Worm (Caenorhabditis elegans) whole organism, early embryonic: ENCODE results near the gene chil-19.

ENCODE experiments used
- B0310.2 ChIP-seq: sonication (generic microtip); optimal IDR thresholded peaks from 2 replicates; lab custom pipeline; 2016; ENCODE audit warnings: mild to moderate bottlenecking, missing genetic modification characterization, missing compliant biosample characterization
- F13C5.2 ChIP-seq: sonication (generic microtip); optimal IDR thresholded peaks from 2 replicates; lab custom pipeline; 2017; ENCODE audit warnings: mild to moderate bottlenecking, missing genetic modification characterization, inconsistent platforms, missing compliant biosample characterization
- aly-1 ChIP-seq: sonication (generic microtip); optimal IDR thresholded peaks from 2 replicates; lab custom pipeline; 2016; ENCODE audit warnings: missing genetic modification characterization, missing compliant biosample characterization
- ama-1 ChIP-seq: fragments of 150-350 bp; optimal IDR thresholded peaks from 2 replicates; lab custom pipeline; 2014
- ceh-13 ChIP-seq: fragments of 200-800 bp; sonication (Bioruptor generic); optimal IDR thresholded peaks from 2 replicates; lab custom pipeline; 2018; ENCODE audit warnings: mild to moderate bottlenecking, missing genetic modification characterization, missing compliant biosample characterization
- ceh-36 ChIP-seq: sonication (generic microtip); optimal IDR thresholded peaks from 2 replicates; lab custom pipeline; 2016; ENCODE audit warnings: missing genetic modification characterization, inconsistent platforms, missing compliant biosample characterization
- ets-7 ChIP-seq: sonication (generic microtip); optimal IDR thresholded peaks from 2 replicates; lab custom pipeline; 2016; ENCODE audit warnings: missing genotype, missing genetic modification characterization, missing compliant biosample characterization
- flt-1 ChIP-seq: fragments of 200-800 bp; sonication (Bioruptor generic); IDR thresholded peaks from 2 replicates; pipeline ENCODE4 v1.3.6; 2022; ENCODE audit warnings: missing genetic modification characterization, missing compliant biosample characterization
- hmbx-1 ChIP-seq: sonication (generic microtip); optimal IDR thresholded peaks from 2 replicates; lab custom pipeline; 2016; ENCODE audit warnings: mild to moderate bottlenecking, missing genetic modification characterization, missing compliant biosample characterization
- hmg-4 ChIP-seq: fragments of 200-800 bp; sonication (Bioruptor generic); optimal IDR thresholded peaks from 2 replicates; lab custom pipeline; 2018; ENCODE audit warnings: mild to moderate bottlenecking, missing genetic modification characterization, missing compliant biosample characterization
- hnd-1 ChIP-seq: sonication (generic microtip); optimal IDR thresholded peaks from 2 replicates; lab custom pipeline; 2016; ENCODE audit warnings: missing genetic modification characterization, missing compliant biosample characterization
- pes-1 ChIP-seq: fragments of 200-800 bp; sonication (Bioruptor generic); IDR thresholded peaks from 2 replicates; pipeline ENCODE4 v1.3.6; 2022; ENCODE audit warnings: missing genetic modification reagents, missing genetic modification characterization, missing compliant biosample characterization
- scrt-1 ChIP-seq: fragments of 200-800 bp; sonication (Bioruptor generic); IDR thresholded peaks from 2 replicates; pipeline ENCODE4 v1.3.6; 2022; ENCODE audit warnings: missing genetic modification characterization, missing compliant biosample characterization
- sea-1 ChIP-seq: fragments of 200-800 bp; sonication (Bioruptor generic); conservative IDR thresholded peaks from 2 replicates; pipeline ENCODE4 v1.3.6; 2022; ENCODE audit warnings: missing genetic modification characterization, missing compliant biosample characterization
- tbx-11 ChIP-seq: fragments of 200-800 bp; sonication (Bioruptor generic); IDR thresholded peaks from 2 replicates; pipeline ENCODE4 v1.3.6; 2022; ENCODE audit warnings: missing genetic modification characterization, missing compliant biosample characterization
- tbx-37 ChIP-seq: fragments of 200-800 bp; sonication (Bioruptor generic); conservative IDR thresholded peaks from 2 replicates; pipeline ENCODE4 v1.3.6; 2022; ENCODE audit warnings: missing genetic modification reagents, missing genetic modification characterization, missing compliant biosample characterization
- tra-4 ChIP-seq: sonication (generic microtip); optimal IDR thresholded peaks from 2 replicates; lab custom pipeline; 2017; ENCODE audit warnings: missing genetic modification characterization, missing compliant biosample characterization

The chil-19 gene

ce11 chrII:9454304-9454703 is at the start of gene chil-19:
Gene chil-19 (minus strand): TSS chrII:9454404.
- TF ChIP-seq ets-7 (tag; lab: Kevin White, UChicago) = no peak
- TF ChIP-seq ama-1 (lab: Kevin White, UChicago) = no peak
- no peak for TF ChIP-seq hmbx-1
- TF ChIP-seq tbx-11 (GFP tag; lab: Robert Waterston, UW) = no peak
- TF ChIP-seq scrt-1 = no peak
- no peak for TF ChIP-seq B0310.2 (tag; lab: Kevin White, UChicago)
- no peak for TF ChIP-seq flt-1 (GFP tag; lab: Robert Waterston, UW)
- no peak for TF ChIP-seq hnd-1 (tag; lab: Kevin White, UChicago)
- no peak for TF ChIP-seq hmg-4 (GFP tag; lab: Kevin White, UChicago)
- no peak for TF ChIP-seq ceh-13 (GFP tag; lab: Kevin White, UChicago)
- TF ChIP-seq tra-4 (tag; lab: Kevin White, UChicago) = no peak

DNA sequence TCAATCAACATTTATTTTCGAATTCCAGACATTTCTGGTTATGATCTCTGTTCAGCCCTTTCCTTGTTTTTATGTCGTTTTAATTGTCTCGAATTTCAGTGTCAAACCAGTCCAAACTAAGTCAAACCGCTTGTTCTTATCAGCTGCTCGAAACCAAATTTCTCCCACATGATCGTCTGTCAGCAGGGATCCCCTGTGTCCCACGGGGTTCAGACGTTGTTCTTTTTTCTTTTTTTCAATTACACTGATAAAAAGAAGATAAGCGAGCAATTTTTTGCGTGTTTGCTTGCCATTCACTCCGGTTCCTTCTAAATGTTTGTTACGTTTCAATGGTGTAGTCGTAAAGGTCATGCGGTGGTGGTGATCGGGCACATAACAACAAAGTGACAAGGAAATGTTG is 47.8 kb upstream of the chil-19 start:
- TF ChIP-seq F13C5.2 (tag; lab: Kevin White, UChicago) = no peak
- no peak for TF ChIP-seq ets-7 (tag; lab: Kevin White, UChicago)
- TF ChIP-seq scrt-1 = no peak
- TF ChIP-seq flt-1 (GFP tag; lab: Robert Waterston, UW) = no peak

- no peak for TF ChIP-seq hnd-1 (tag; lab: Kevin White, UChicago)
- no peak for TF ChIP-seq tbx-11 (GFP tag; lab: Robert Waterston, UW)
- TF ChIP-seq ceh-13 (GFP tag; lab: Kevin White, UChicago) = no peak
- no peak for TF ChIP-seq F13C5.2 (tag; lab: Kevin White, UChicago)
- TF ChIP-seq ets-7 (tag; lab: Kevin White, UChicago) = no peak
- TF ChIP-seq sea-1 = no peak
- no peak for TF ChIP-seq hmbx-1
- TF ChIP-seq tbx-37 (GFP tag; lab: Robert Waterston, UW) = no peak
- no peak for TF ChIP-seq B0310.2 (tag; lab: Kevin White, UChicago)
- no peak for TF ChIP-seq aly-1
- TF ChIP-seq pes-1 (GFP tag; lab: Robert Waterston, UW) = no peak
These were observed 46.7 kb upstream of the chil-19 start for ce11 chrII:9500926-9501325.

ce11 chrII:9498589-9498988 is 44.4 kb upstream of the chil-19 start:
- TF ChIP-seq tra-4 (tag; lab: Kevin White, UChicago) = no peak
- no peak for TF ChIP-seq sea-1
- TF ChIP-seq scrt-1 = no peak
- no peak for TF ChIP-seq pes-1 (GFP tag; lab: Robert Waterston, UW)

- TF ChIP-seq B0310.2 (tag; lab: Kevin White, UChicago) (no peak), F13C5.2 (tag; lab: Kevin White, UChicago) (no peak), tra-4 (tag; lab: Kevin White, UChicago) (no peak), tbx-37 (GFP tag; lab: Robert Waterston, UW) (no peak), hmbx-1 (no peak), ceh-13 (GFP tag; lab: Kevin White, UChicago) (no peak), ets-7 (tag; lab: Kevin White, UChicago) (no peak), scrt-1 (no peak), hnd-1 (tag; lab: Kevin White, UChicago) (no peak), aly-1 (no peak), pes-1 (GFP tag; lab: Robert Waterston, UW) (no peak), ama-1 (lab: Kevin White, UChicago) (no peak), hmg-4 (GFP tag; lab: Kevin White, UChicago) (no peak), sea-1 (no peak), flt-1 (GFP tag; lab: Robert Waterston, UW) (no peak), ceh-36 (no peak), tbx-11 (GFP tag; lab: Robert Waterston, UW) (no peak)
These were observed 43.1 kb upstream of the chil-19 start for ce11 chrII:9497309-9497708.

DNA sequence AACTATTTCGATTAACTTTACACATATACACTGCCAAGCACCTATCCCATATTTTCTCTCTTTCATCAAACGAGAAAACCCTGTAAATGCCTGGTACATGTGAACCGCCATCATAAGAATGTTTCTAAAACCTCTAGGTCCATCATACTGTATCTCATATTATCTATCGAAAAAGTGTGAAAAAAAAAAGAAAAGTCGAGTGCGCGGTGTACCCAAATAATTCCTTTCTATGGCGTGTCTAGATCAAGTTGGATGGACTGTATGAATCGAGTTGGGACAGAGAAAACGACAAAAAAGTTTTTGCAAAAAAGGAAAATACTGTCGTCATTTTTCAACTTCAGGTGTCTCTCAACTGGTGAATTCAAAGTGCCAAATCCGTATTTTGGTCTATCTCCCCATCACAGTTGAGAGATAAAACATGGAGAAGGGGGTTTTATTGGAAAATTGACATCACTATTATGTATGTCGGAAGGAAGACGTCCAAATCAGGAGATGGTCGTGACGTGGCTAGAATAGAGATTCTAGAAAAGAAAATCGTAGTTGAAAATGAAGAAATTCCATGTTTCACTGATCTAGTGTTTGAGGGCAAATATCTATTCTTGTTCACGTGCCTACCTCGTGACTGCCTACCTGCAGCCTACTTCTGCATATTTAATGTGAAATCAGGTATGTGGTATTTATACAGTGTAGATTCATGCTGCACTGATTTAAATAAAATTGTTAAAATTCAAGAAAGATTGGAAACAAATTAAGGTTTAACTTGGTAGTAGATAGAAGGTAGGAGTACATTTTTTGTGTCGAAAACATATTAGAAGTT is 39.2 kb upstream of the chil-19 start:
- no peak for TF ChIP-seq flt-1 (GFP tag; lab: Robert Waterston, UW)
- no peak for TF ChIP-seq B0310.2 (tag; lab: Kevin White, UChicago)
- TF ChIP-seq ets-7 (tag; lab: Kevin White, UChicago) = no peak
- TF ChIP-seq aly-1 = no peak
- no peak for TF ChIP-seq ceh-36

- TF ChIP-seq hmg-4 (GFP tag; lab: Kevin White, UChicago) = peak; percentile 64
- TF ChIP-seq tbx-37 (GFP tag; lab: Robert Waterston, UW) = no peak
These were observed 36.8 kb upstream of the chil-19 start for ce11 chrII:9491045-9491444.

DNA sequence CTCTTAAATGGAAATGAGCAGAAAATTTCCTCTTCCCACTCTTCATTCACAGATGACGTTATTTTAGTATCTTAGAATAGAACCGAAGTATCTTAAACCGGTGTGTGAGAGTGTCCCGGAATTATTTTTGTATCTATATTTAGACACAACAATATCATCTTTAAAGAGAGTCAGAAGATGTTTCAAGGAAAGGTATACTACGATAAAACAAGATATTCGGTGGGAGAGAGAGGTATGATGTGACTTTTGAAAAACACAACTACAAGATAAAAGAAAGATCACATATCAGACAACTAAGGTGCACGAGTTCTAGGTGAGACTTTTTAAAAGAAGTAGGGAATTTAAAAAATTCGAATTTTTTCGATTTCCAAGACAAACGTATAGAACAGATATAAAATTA is 36.4 kb upstream of the chil-19 start:
- TF ChIP-seq tbx-37 (GFP tag; lab: Robert Waterston, UW) (no peak), ama-1 (lab: Kevin White, UChicago) (no peak), ceh-13 (GFP tag; lab: Kevin White, UChicago) (no peak), aly-1 (no peak), B0310.2 (tag; lab: Kevin White, UChicago) (no peak), tbx-11 (GFP tag; lab: Robert Waterston, UW) (no peak), pes-1 (GFP tag; lab: Robert Waterston, UW) (no peak), flt-1 (GFP tag; lab: Robert Waterston, UW) (no peak), ets-7 (tag; lab: Kevin White, UChicago) (no peak)
